Fruit fly (Drosophila melanogaster): ENCODE measurements around the gene rdx.

DNA sequence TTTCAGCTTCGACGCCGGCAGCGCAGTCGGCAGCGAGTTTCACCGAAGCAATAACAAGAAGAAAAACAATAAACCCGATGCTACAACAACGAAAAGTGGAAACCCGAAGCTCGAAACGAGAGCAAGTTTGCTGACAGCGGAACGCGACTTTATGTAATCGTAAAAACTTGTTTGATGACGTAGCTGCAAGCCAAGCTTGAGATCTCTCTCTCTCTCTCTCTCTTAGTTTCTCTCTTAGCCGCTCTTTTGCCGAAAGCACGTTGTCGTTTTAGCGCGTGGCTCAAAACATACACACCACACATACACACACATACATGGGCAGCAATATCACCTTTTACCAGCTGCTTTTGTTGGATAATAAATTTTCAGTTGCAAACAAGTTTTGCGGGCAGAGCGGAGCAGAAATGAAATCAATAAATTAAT, 55.8 kb downstream of the rdx start:
- no peak for TF ChIP-seq h (optimal IDR thresholded peaks at IDR 0.05)
- TF ChIP-seq psq (optimal IDR thresholded peaks at IDR 0.05): no peak
- TF ChIP-seq ttk (optimal IDR thresholded peaks at IDR 0.05): no peak

All from Kc167 (cell line).